Worm (Caenorhabditis elegans): ENCODE measurements around the gene F42E11.3.

DNA sequence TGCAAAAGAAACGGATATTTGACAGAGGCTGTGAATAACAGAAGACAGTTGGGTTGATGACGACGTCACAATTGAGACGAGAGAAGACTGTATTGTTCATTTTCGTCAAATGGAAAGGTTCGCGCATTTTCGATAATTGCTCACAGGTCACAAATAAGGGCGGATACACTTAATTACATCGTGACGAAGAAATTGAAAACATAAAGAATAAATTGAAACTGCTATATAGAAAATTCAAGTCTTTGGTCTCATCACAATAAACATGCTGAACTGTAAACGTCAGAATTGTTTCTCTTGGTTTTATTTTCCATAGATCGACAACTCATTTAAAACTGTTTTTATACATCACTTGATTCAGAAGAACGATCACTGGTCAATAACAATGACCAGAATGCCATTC is 48.6 kb downstream of the F42E11.3 start, which contains the start of gene ZK455.5:
- no peak for TF ChIP-seq unc-39 (tag; optimal IDR thresholded peaks at IDR 0.05)
- TF ChIP-seq unc-55 (GFP tag; optimal IDR thresholded peaks at IDR 0.05) = no peak
- TF ChIP-seq snpc-4 (tag; optimal IDR thresholded peaks at IDR 0.05) = no peak
- no peak for TF ChIP-seq lin-13 (GFP tag; optimal IDR thresholded peaks at IDR 0.05)
- TF ChIP-seq skn-1 (tag; optimal IDR thresholded peaks at IDR 0.05) = no peak
- TF ChIP-seq mab-5 (tag; optimal IDR thresholded peaks at IDR 0.05) = no peak
- TF ChIP-seq ztf-11 (tag; optimal IDR thresholded peaks at IDR 0.05) = no peak
- TF ChIP-seq aly-2 (tag; optimal IDR thresholded peaks at IDR 0.05) = no peak
- no peak for TF ChIP-seq lsy-2 (tag; optimal IDR thresholded peaks at IDR 0.05)
- TF ChIP-seq ztf-4 (tag; optimal IDR thresholded peaks at IDR 0.05) = no peak
